Fruit fly (Drosophila melanogaster) whole organism, wandering third instar larva: Measurements from ENCODE around the gene CG45100.
A peak's percentile ranks its signal among the peaks of the same experiment; 100 is the strongest.

Experiments used
- Abd-B ChIP-seq: fragments of >200 bp; optimal IDR thresholded peaks from 2 replicates; lab custom pipeline; 2017; ENCODE audit warnings: missing biosample characterization, missing genetic modification characterization
- CrebA ChIP-seq: fragments of 200-800 bp; sonication (Bioruptor generic); optimal IDR thresholded peaks from 2 replicates; lab custom pipeline; 2016; ENCODE audit warnings: missing biosample characterization, mild to moderate bottlenecking, missing genetic modification characterization, borderline replicate concordance
- Dfd ChIP-seq: fragments of >200 bp; optimal IDR thresholded peaks from 2 replicates; lab custom pipeline; 2017; ENCODE audit warnings: missing biosample characterization, missing genetic modification characterization
- Dif ChIP-seq: fragments of 200-275, 200-300 bp; sonication (Bioruptor generic); optimal IDR thresholded peaks from 2 replicates; lab custom pipeline; 2018; ENCODE audit warnings: missing biosample characterization, missing genetic modification characterization; ENCODE audit not compliant: partially characterized antibody
- HLH106 ChIP-seq: fragments of 200-800 bp; optimal IDR thresholded peaks from 3 replicates; lab custom pipeline; 2019; ENCODE audit warnings: missing biosample characterization, mild to moderate bottlenecking, missing genetic modification characterization, moderate library complexity
- Hnf4 ChIP-seq: fragments of 200-800 bp; sonication (Bioruptor generic); optimal IDR thresholded peaks from 2 replicates; lab custom pipeline; 2016; ENCODE audit warnings: missing biosample characterization, mild to moderate bottlenecking, missing genetic modification characterization
- Hr78 ChIP-seq: fragments of >200 bp; optimal IDR thresholded peaks from 2 replicates; lab custom pipeline; 2017; ENCODE audit warnings: missing biosample characterization, missing genetic modification characterization
- Jra ChIP-seq: sonication (Bioruptor generic); optimal IDR thresholded peaks from 2 replicates; lab custom pipeline; 2016; ENCODE audit warnings: missing biosample characterization, missing genetic modification characterization
- Mio ChIP-seq: sonication (Bioruptor generic); optimal IDR thresholded peaks from 2 replicates; lab custom pipeline; 2016; ENCODE audit warnings: missing biosample characterization, missing genetic modification characterization
- Myc ChIP-seq: fragments of >200 bp; optimal IDR thresholded peaks from 2 replicates; lab custom pipeline; 2017
- N ChIP-seq: fragments of >200 bp; optimal IDR thresholded peaks from 2 replicates; lab custom pipeline; 2018; ENCODE audit warnings: missing biosample characterization, missing external identifiers, missing genetic modification characterization
- Rel ChIP-seq, 2 experiments: fragments of 200-800 bp; sonication (Bioruptor generic) in 1 of 2; optimal IDR thresholded peaks; 2 replicates in 1 of 2; 3 replicates in 1 of 2; lab custom pipeline; 2016 to 2019; ENCODE audit warnings: mild to moderate bottlenecking in 2 of 2, missing biosample characterization in 2 of 2, missing genetic modification characterization in 2 of 2, moderate library complexity in 1 of 2
- Sp1 ChIP-seq: fragments of 200-800 bp; sonication (Bioruptor generic); optimal IDR thresholded peaks from 3 replicates; lab custom pipeline; 2019; ENCODE audit warnings: missing biosample characterization, mild to moderate bottlenecking, missing genetic modification characterization, moderate library complexity
- Vsx2 ChIP-seq: fragments of 200-300, 225-300 bp; sonication (Bioruptor generic); optimal IDR thresholded peaks from 2 replicates; lab custom pipeline; 2018; ENCODE audit warnings: missing biosample characterization, missing genetic modification characterization; ENCODE audit not compliant: partially characterized antibody
- br ChIP-seq: fragments of 200-800 bp; sonication (Bioruptor generic); optimal IDR thresholded peaks from 2 replicates; lab custom pipeline; 2016; ENCODE audit warnings: missing biosample characterization, missing genetic modification characterization
- dl ChIP-seq, 2 experiments: fragments of 175-275, 200-275 bp in 1 of 2; fragments of 200-275 bp in 1 of 2; sonication (Bioruptor generic); optimal IDR thresholded peaks; lab custom pipeline; 2018; ENCODE audit warnings: mild to moderate bottlenecking in 2 of 2, missing biosample characterization in 2 of 2, missing genetic modification characterization in 2 of 2, moderate library complexity in 2 of 2; ENCODE audit not compliant: partially characterized antibody in 2 of 2, insufficient read depth in 1 of 2
- dmrt93B ChIP-seq: fragments of 200-800 bp; sonication (Bioruptor generic); optimal IDR thresholded peaks from 2 replicates; lab custom pipeline; 2018; ENCODE audit warnings: missing biosample characterization, mild to moderate bottlenecking, missing genetic modification characterization
- fru ChIP-seq: fragments of 200-800 bp; sonication (Bioruptor generic); optimal IDR thresholded peaks from 3 replicates; lab custom pipeline; 2016; ENCODE audit warnings: missing biosample characterization, mild to moderate bottlenecking, missing genetic modification characterization
- h ChIP-seq: fragments of 200-800 bp; sonication (Bioruptor generic); optimal IDR thresholded peaks from 3 replicates; lab custom pipeline; 2016; ENCODE audit warnings: missing biosample characterization, mild to moderate bottlenecking, missing genetic modification characterization
- lola ChIP-seq: fragments of >200 bp; optimal IDR thresholded peaks from 2 replicates; lab custom pipeline; 2017; ENCODE audit warnings: missing biosample characterization, missing genetic modification characterization
- rgr ChIP-seq: fragments of 200-800 bp; sonication (Bioruptor generic); optimal IDR thresholded peaks from 3 replicates; lab custom pipeline; 2016; ENCODE audit warnings: missing biosample characterization, mild to moderate bottlenecking, missing genetic modification characterization
- sv ChIP-seq: fragments of 200-800 bp; sonication (Bioruptor generic); optimal IDR thresholded peaks from 3 replicates; lab custom pipeline; 2016; ENCODE audit warnings: missing biosample characterization, missing genetic modification characterization
- tai ChIP-seq: sonication (Bioruptor generic); optimal IDR thresholded peaks from 2 replicates; lab custom pipeline; 2016; ENCODE audit warnings: missing biosample characterization, missing genetic modification characterization
- usp ChIP-seq: fragments of >200 bp; optimal IDR thresholded peaks from 2 replicates; lab custom pipeline; 2017; ENCODE audit warnings: missing biosample characterization, missing genetic modification characterization
- woc ChIP-seq: sonication (Bioruptor generic); optimal IDR thresholded peaks from 2 replicates; lab custom pipeline; 2016; ENCODE audit warnings: missing biosample characterization, mild to moderate bottlenecking, missing genetic modification characterization

CG45100 gene

dm6 chr3R:5517002-5517875 lies 42.8 kb upstream of the CG45100 start, which contains the start of gene Itpr (continued):
- TF ChIP-seq Hr78 (no peak), CrebA (GFP tag; lab: Kevin White, UChicago) (peak; percentile 72), Sp1 (GFP tag; lab: Kevin White, UChicago) (peak; percentile 28), fru (no peak), lola (no peak)

dm6 chr3R:5516582-5517001 lies 42.2 kb upstream of the CG45100 start:
- no peak for TF ChIP-seq dmrt93B (GFP tag; lab: Kevin White, UChicago)
- peak; percentile 56 for TF ChIP-seq Myc
- peak; percentile 7 for TF ChIP-seq Hnf4 (GFP tag; lab: Kevin White, UChicago)
- no peak for TF ChIP-seq Dfd (GFP tag; lab: Kevin White, UChicago)
- peak; percentile 10 for TF ChIP-seq tai
- TF ChIP-seq Abd-B (GFP tag; lab: Kevin White, UChicago): no peak
- TF ChIP-seq h (GFP tag; lab: Kevin White, UChicago): no peak

- TF ChIP-seq h (GFP tag; lab: Kevin White, UChicago): peak; percentile 10
- TF ChIP-seq tai: no peak
Observed at dm6 chr3R:5514759-5515158, 40.4 kb upstream of the CG45100 start.

- TF ChIP-seq HLH106 (tag; lab: Kevin White, UChicago) (peak; percentile 40), Abd-B (GFP tag; lab: Kevin White, UChicago) (no peak), Rel (GFP tag; optimal IDR thresholded peaks at IDR 0.05; lab: Kevin White, UChicago) (no peak), Rel (tag; optimal IDR thresholded peaks at IDR 0.05; lab: Kevin White, UChicago) (peak; percentile 93), N (GFP tag; lab: Kevin White, UChicago) (no peak), usp (GFP tag; lab: Kevin White, UChicago) (no peak), br (GFP tag; lab: Kevin White, UChicago) (no peak), h (GFP tag; lab: Kevin White, UChicago) (peak; percentile 12), Vsx2 (peak; percentile 34), Hnf4 (GFP tag; lab: Kevin White, UChicago) (no peak), Jra (GFP tag; lab: Kevin White, UChicago) (peak; percentile 39), fru (peak; percentile 0)
Observed at dm6 chr3R:5503789-5504387, 29.5 kb upstream of the CG45100 start.

dm6 chr3R:5502646-5503045 lies 28.2 kb upstream of the CG45100 start, which contains the start of gene NKCC:
Gene NKCC, minus strand, starts transcription at chr3R:5502702.
- TF ChIP-seq Jra (GFP tag; lab: Kevin White, UChicago) (no peak), Rel (GFP tag; optimal IDR thresholded peaks at IDR 0.05; lab: Kevin White, UChicago) (no peak), Rel (tag; optimal IDR thresholded peaks at IDR 0.05; lab: Kevin White, UChicago) (peak; percentile 90)
- TF ChIP-seq, all 38 proteins: peak for 1

dm6 chr3R:5497600-5497999 lies 23.2 kb upstream of the CG45100 start:
- TF ChIP-seq tai: no peak
- no peak for TF ChIP-seq sv (GFP tag; lab: Kevin White, UChicago)
- TF ChIP-seq lola: no peak
- TF ChIP-seq rgr: no peak
- TF ChIP-seq Hr78: no peak
- TF ChIP-seq CrebA (GFP tag; lab: Kevin White, UChicago): no peak
- TF ChIP-seq Mio (GFP tag; lab: Kevin White, UChicago): no peak
- no peak for TF ChIP-seq Abd-B (GFP tag; lab: Kevin White, UChicago)
- TF ChIP-seq Hnf4 (GFP tag; lab: Kevin White, UChicago): no peak
- no peak for TF ChIP-seq Dif (GFP tag; lab: Kevin White, UChicago)
- peak; percentile 35 for TF ChIP-seq h (GFP tag; lab: Kevin White, UChicago)
- TF ChIP-seq N (GFP tag; lab: Kevin White, UChicago): no peak
- no peak for TF ChIP-seq woc (GFP tag; lab: Kevin White, UChicago)
- no peak for TF ChIP-seq dl (GFP tag; optimal IDR thresholded peaks at IDR 0.05; lab: Kevin White, UChicago; ENCODE audit: insufficient read depth in 1 of 2, partially characterized antibody in 2 of 2)
- TF ChIP-seq Rel (GFP tag; optimal IDR thresholded peaks at IDR 0.05; lab: Kevin White, UChicago): no peak
- TF ChIP-seq Rel (tag; optimal IDR thresholded peaks at IDR 0.05; lab: Kevin White, UChicago): peak; percentile 30
